Worm (Caenorhabditis elegans): ENCODE measurements around the gene F27B3.8.

F27B3.8 gene

ce11 chrIII:6579398-6579797, at the start of gene F27B3.8:
Gene F27B3.8, plus strand, starts transcription at chrIII:6579698.
- TF ChIP-seq tra-4 (tag; optimal IDR thresholded peaks at IDR 0.05) (no peak), hnd-1 (tag; optimal IDR thresholded peaks at IDR 0.05) (no peak), hmbx-1 (tag; optimal IDR thresholded peaks at IDR 0.05) (no peak), flt-1 (GFP tag; IDR thresholded peaks at IDR 0.05) (no peak), B0310.2 (tag; optimal IDR thresholded peaks at IDR 0.05) (no peak), tbx-11 (GFP tag; IDR thresholded peaks at IDR 0.05) (no peak), ets-7 (tag; optimal IDR thresholded peaks at IDR 0.05) (no peak), scrt-1 (GFP tag; IDR thresholded peaks at IDR 0.05) (no peak), F13C5.2 (tag; optimal IDR thresholded peaks at IDR 0.05) (no peak), hmg-4 (GFP tag; optimal IDR thresholded peaks at IDR 0.05) (no peak), ceh-36 (tag; optimal IDR thresholded peaks at IDR 0.05) (no peak), ceh-13 (GFP tag; optimal IDR thresholded peaks at IDR 0.05) (no peak), tbx-37 (GFP tag; conservative IDR thresholded peaks at IDR 0.05) (no peak), pes-1 (GFP tag; IDR thresholded peaks at IDR 0.05) (no peak), sea-1 (GFP tag; conservative IDR thresholded peaks at IDR 0.05) (no peak), aly-1 (tag; optimal IDR thresholded peaks at IDR 0.05) (no peak), ama-1 (optimal IDR thresholded peaks at IDR 0.05) (no peak)

DNA sequence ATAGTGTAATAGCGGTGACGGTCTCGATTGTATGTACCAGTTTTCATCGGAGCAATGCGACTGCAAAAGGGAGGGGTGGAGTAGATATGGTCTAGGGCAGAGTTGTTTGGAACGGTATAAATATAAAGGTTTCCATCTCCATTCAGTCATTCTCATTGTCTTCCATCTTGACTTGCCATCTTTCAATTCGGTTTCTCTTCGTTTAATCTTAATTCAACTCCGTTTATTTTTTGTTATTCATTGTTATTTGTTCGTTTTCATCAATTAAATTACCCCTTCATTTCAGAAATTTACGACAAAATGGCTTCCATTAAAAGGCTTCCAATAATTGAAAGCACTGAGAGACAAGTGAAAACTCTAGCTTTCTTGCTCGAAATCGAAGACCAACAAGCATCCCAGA, 48.4 kb upstream of the F27B3.8 start, which contains the start of gene C09E7.11:
Gene C09E7.11 (plus strand): TSS at position 301 of the 400 bp plus-strand sequence.
- TF ChIP-seq flt-1 (GFP tag; IDR thresholded peaks at IDR 0.05) (no peak), hmg-4 (GFP tag; optimal IDR thresholded peaks at IDR 0.05) (no peak), tbx-11 (GFP tag; IDR thresholded peaks at IDR 0.05) (no peak), B0310.2 (tag; optimal IDR thresholded peaks at IDR 0.05) (no peak), pes-1 (GFP tag; IDR thresholded peaks at IDR 0.05) (no peak), aly-1 (tag; optimal IDR thresholded peaks at IDR 0.05) (no peak), tra-4 (tag; optimal IDR thresholded peaks at IDR 0.05) (no peak), ceh-13 (GFP tag; optimal IDR thresholded peaks at IDR 0.05) (no peak), hnd-1 (tag; optimal IDR thresholded peaks at IDR 0.05) (no peak), ceh-36 (tag; optimal IDR thresholded peaks at IDR 0.05) (no peak), sea-1 (GFP tag; conservative IDR thresholded peaks at IDR 0.05) (no peak), tbx-37 (GFP tag; conservative IDR thresholded peaks at IDR 0.05) (no peak), hmbx-1 (tag; optimal IDR thresholded peaks at IDR 0.05) (no peak), F13C5.2 (tag; optimal IDR thresholded peaks at IDR 0.05) (no peak), scrt-1 (GFP tag; IDR thresholded peaks at IDR 0.05) (no peak), ets-7 (tag; optimal IDR thresholded peaks at IDR 0.05) (no peak), ama-1 (optimal IDR thresholded peaks at IDR 0.05) (no peak)

ce11 chrIII:6532647-6533046, 46.9 kb upstream of the F27B3.8 start, which contains the start of gene srxa-5:
Gene srxa-5, plus strand, starts transcription at chrIII:6532947.
- TF ChIP-seq tbx-11 (GFP tag; IDR thresholded peaks at IDR 0.05) (no peak), tbx-37 (GFP tag; conservative IDR thresholded peaks at IDR 0.05) (no peak), ceh-13 (GFP tag; optimal IDR thresholded peaks at IDR 0.05) (no peak), ceh-36 (tag; optimal IDR thresholded peaks at IDR 0.05) (no peak), ama-1 (optimal IDR thresholded peaks at IDR 0.05) (no peak), scrt-1 (GFP tag; IDR thresholded peaks at IDR 0.05) (no peak), tra-4 (tag; optimal IDR thresholded peaks at IDR 0.05) (no peak), F13C5.2 (tag; optimal IDR thresholded peaks at IDR 0.05) (no peak), sea-1 (GFP tag; conservative IDR thresholded peaks at IDR 0.05) (no peak), pes-1 (GFP tag; IDR thresholded peaks at IDR 0.05) (no peak)

DNA sequence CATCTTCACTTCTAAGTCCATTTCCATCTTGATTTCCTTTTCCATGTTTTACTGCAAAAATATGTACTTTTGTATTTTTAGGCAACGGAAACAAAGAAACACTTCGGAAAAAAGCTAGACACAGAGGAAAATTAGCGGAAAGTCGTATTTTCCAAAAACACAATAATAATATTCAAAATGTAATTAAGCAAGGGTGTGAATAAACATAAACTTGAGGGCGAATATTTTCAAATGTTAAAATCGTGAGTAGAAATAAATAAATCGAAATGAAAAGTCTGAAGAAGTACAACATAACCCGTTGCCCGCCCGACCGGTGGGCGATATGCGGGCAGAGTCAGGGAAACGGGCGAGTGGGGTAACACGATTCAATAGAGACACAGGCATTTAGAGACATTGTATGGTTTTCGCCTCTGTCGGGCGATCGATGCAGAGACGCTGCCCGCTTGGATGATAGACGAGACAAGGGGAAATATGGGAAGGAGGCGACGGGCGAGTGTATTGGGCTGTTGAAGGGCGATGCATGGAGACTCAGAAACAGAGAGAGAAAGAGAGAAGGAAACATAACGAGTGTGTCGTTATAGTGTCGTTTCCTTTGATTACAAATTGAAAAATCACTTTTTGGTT, 42.4 kb upstream of the F27B3.8 start, which contains the start of gene C09E7.4:
Gene C09E7.4 (minus strand): TSS at position 51 of the 624 bp plus-strand sequence.
- no peak for TF ChIP-seq ama-1 (optimal IDR thresholded peaks at IDR 0.05)
- no peak; the same call in 1 of the 2 replicates for TF ChIP-seq pes-1 (GFP tag; IDR thresholded peaks at IDR 0.05)
- peak; percentile 22 for TF ChIP-seq ets-7 (tag; optimal IDR thresholded peaks at IDR 0.05)
- no peak for TF ChIP-seq B0310.2 (tag; optimal IDR thresholded peaks at IDR 0.05)
- no peak for TF ChIP-seq tbx-11 (GFP tag; IDR thresholded peaks at IDR 0.05)
- TF ChIP-seq ceh-36 (tag; optimal IDR thresholded peaks at IDR 0.05) = peak; percentile 9
- no peak for TF ChIP-seq tbx-37 (GFP tag; conservative IDR thresholded peaks at IDR 0.05)
- TF ChIP-seq flt-1 (GFP tag; IDR thresholded peaks at IDR 0.05) = no peak
- TF ChIP-seq aly-1 (tag; optimal IDR thresholded peaks at IDR 0.05) = peak; percentile 38
- TF ChIP-seq sea-1 (GFP tag; conservative IDR thresholded peaks at IDR 0.05) = no peak
- no peak for TF ChIP-seq hmg-4 (GFP tag; optimal IDR thresholded peaks at IDR 0.05)
- TF ChIP-seq F13C5.2 (tag; optimal IDR thresholded peaks at IDR 0.05) = peak; percentile 65

DNA sequence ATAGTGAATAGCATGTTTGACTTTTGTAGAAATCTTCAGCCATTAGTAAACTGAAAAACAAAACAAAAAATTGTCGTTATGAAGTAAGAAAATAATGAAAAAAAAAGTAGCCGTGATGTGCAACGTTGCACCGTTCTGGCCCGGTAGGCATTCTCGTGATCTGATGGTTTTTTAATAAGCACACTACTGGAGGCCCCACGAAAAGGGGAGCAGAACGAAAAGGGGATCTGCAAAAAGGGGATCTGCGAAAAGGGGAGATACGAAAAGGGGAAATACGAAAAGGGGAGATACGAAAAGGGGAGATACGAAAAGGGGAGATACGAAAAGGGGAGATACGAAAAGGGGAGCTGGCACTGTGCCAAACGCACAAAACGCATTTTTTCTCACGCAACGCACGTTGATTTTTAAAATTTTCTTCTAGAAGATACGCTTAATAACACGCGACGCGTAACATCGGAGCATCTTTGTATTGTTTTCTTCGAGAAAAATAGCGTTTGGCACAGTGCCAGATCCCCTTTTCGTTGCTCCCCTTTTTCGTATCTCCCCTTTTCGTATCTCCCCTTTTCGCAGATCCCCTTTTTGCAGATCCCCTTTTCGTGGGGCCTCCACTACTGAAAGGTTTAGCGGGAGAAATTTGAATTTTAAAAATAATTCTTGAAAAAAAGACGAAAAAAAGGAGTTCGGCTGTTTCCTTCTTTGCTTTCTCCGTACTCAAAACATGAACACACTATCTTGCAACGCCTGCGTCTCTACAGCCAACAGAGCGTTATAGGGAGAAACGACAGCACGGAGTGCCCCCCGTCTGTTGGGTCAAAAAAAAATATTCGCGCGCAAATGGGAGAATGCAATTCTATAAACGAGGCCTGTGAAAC, 28.1 kb upstream of the F27B3.8 start, which contains the start of gene C09E7.7:
Gene C09E7.7 (minus strand): TSS at position 57 of the 872 bp plus-strand sequence.
- TF ChIP-seq tbx-11 (GFP tag; IDR thresholded peaks at IDR 0.05) = peak; percentile 24; the same call in 1 of the 2 replicates
- TF ChIP-seq tbx-37 (GFP tag; conservative IDR thresholded peaks at IDR 0.05) = peak; percentile 74
- TF ChIP-seq ets-7 (tag; optimal IDR thresholded peaks at IDR 0.05) = peak; percentile 50
- peak; percentile 73 for TF ChIP-seq aly-1 (tag; optimal IDR thresholded peaks at IDR 0.05)
- peak; percentile 60 for TF ChIP-seq pes-1 (GFP tag; IDR thresholded peaks at IDR 0.05)
- TF ChIP-seq sea-1 (GFP tag; conservative IDR thresholded peaks at IDR 0.05) = peak; percentile 71
- TF ChIP-seq hmg-4 (GFP tag; optimal IDR thresholded peaks at IDR 0.05) = peak; percentile 39

DNA sequence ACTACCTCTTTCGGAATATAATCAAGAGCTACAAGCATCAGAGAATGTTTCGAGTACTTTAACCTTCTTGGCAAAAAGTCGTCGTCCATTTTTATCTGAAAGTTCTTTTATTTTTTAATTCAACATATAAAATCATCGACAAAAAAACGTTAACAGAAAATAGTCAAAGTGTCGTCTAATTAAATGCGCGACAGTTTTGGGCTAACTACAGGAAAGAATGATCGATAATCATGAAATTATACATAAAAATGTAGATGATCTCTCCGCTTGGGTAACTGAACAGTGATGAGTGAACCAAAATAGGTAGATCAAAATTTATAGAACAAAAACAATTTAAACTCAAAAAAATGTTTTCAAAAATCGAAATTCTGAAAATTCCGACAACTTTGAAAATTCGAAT, 21.0 kb upstream of the F27B3.8 start, which contains the start of gene C09E7.8:
Gene C09E7.8 (minus strand): TSS at position 101 of the 400 bp plus-strand sequence.
- TF ChIP-seq ets-7 (tag; optimal IDR thresholded peaks at IDR 0.05) = no peak
- TF ChIP-seq hmbx-1 (tag; optimal IDR thresholded peaks at IDR 0.05) = no peak
- no peak for TF ChIP-seq tbx-11 (GFP tag; IDR thresholded peaks at IDR 0.05)
- TF ChIP-seq hnd-1 (tag; optimal IDR thresholded peaks at IDR 0.05) = no peak
- no peak for TF ChIP-seq ama-1 (optimal IDR thresholded peaks at IDR 0.05)
- no peak for TF ChIP-seq tra-4 (tag; optimal IDR thresholded peaks at IDR 0.05)
- TF ChIP-seq scrt-1 (GFP tag; IDR thresholded peaks at IDR 0.05) = no peak
- TF ChIP-seq flt-1 (GFP tag; IDR thresholded peaks at IDR 0.05) = no peak

Data from whole organism, early embryonic.